ENCODE assay signal across 3 worm cellular contexts in genomic region chrIV:7477197-7477596, ce11.
A peak's percentile ranks its signal among the peaks of the same experiment; 100 is the strongest.
TF ChIP-seq lines count a peak whose summit lies in the region.

Gene pycr-4, minus strand, starts transcription at chrIV:7477297.

TF ChIP-seq in whole organism, L1 larva, 84 proteins besides CTCF, POLR2A, EP300 and RAD21:
- peak; percentile 42 to 44 for TF ChIP-seq efl-1 (optimal IDR thresholded peaks at IDR 0.05; lab: Kevin White, UChicago)
- TF ChIP-seq efl-1 (GFP tag; optimal IDR thresholded peaks at IDR 0.05 in 1 of 2; lab: Kevin White, UChicago): peak in 1 of 2 experiments; percentile 72
- TF ChIP-seq lin-35 (GFP tag; optimal IDR thresholded peaks at IDR 0.05; lab: Kevin White, UChicago): peak in 1 of 2 experiments; percentile 15
- TF ChIP-seq dpl-1 (GFP tag; optimal IDR thresholded peaks at IDR 0.05; lab: Kevin White, UChicago): peak in 1 of 3 experiments; percentile 14
- no peak for TF ChIP-seq ama-1 (optimal IDR thresholded peaks at IDR 0.05; lab: Kevin White, UChicago)

TF ChIP-seq in whole organism, L2 larva, 48 proteins besides CTCF, POLR2A, EP300 and RAD21:
- no peak for TF ChIP-seq nhr-10 (tag; optimal IDR thresholded peaks at IDR 0.05; lab: Kevin White, UChicago)
- TF ChIP-seq lin-39 (tag; optimal IDR thresholded peaks at IDR 0.05; lab: Kevin White, UChicago): no peak
- peak; percentile 25 for TF ChIP-seq sma-9 (GFP tag; optimal IDR thresholded peaks at IDR 0.05; lab: Kevin White, UChicago)
- TF ChIP-seq sma-9 (tag; optimal IDR thresholded peaks at IDR 0.05; lab: Kevin White, UChicago): no peak
- TF ChIP-seq lin-13 (GFP tag; optimal IDR thresholded peaks at IDR 0.05; lab: Kevin White, UChicago): no peak
- peak; percentile 13 for TF ChIP-seq C34F6.9 (tag; optimal IDR thresholded peaks at IDR 0.05; lab: Kevin White, UChicago)
- TF ChIP-seq nhr-6 (tag; optimal IDR thresholded peaks at IDR 0.05; lab: Kevin White, UChicago): no peak
- no peak for TF ChIP-seq blmp-1 (tag; optimal IDR thresholded peaks at IDR 0.05; lab: Kevin White, UChicago; ENCODE audit: insufficient read depth)
TF ChIP-seq in whole organism, L2 larva: peak in this region for 2.

TF ChIP-seq in whole organism, young adult, 124 proteins besides CTCF, POLR2A, EP300 and RAD21:
- TF ChIP-seq hmg-1.2 (GFP tag; IDR thresholded peaks at IDR 0.05; lab: Robert Waterston, UW) (peak; percentile 36; the same call in 1 of the 2 replicates), ztf-6 (GFP tag; IDR thresholded peaks at IDR 0.05; lab: Robert Waterston, UW) (no peak), nfya-1 (tag; optimal IDR thresholded peaks at IDR 0.05; lab: Kevin White, UChicago; ENCODE audit: borderline replicate concordance, insufficient read depth) (no peak), ztf-25 (GFP tag; IDR thresholded peaks at IDR 0.05; lab: Robert Waterston, UW) (no peak)

Comparison
In these comparisons a context has a peak if more than half of its experiments do, and no peak if none do; other contexts are left out.
1. Of the 8 proteins assayed by ChIP-seq in both whole organism, young adult and whole organism, L1 larva: peak only in whole organism, young adult: none; only in whole organism, L1 larva: efl-1; in both: none; in neither: 5; mixed calls (peak in some experiments, not most) for 2.